Fruit fly (Drosophila melanogaster) whole organism, embryonic: Measurements from ENCODE around the gene kat80.

Source experiments
- B-H2 ChIP-seq: fragments of 200-800 bp; sonication (Bioruptor generic); optimal IDR thresholded peaks from 2 replicates; lab custom pipeline; 2018; ENCODE audit warnings: missing biosample characterization, mild to moderate bottlenecking, missing genetic modification characterization
- CG10366 ChIP-seq: fragments of 200-800 bp; sonication (Bioruptor generic); IDR thresholded peaks from 2 replicates; pipeline ENCODE4 v1.3.6; 2022; ENCODE audit warnings: missing biosample characterization, missing genetic modification characterization
- CG10462 ChIP-seq: fragments of 200-800 bp; sonication (Bioruptor generic); optimal IDR thresholded peaks from 2 replicates; lab custom pipeline; 2016; ENCODE audit warnings: missing biosample characterization, missing genetic modification characterization
- CG11085 ChIP-seq: fragments of 200-800 bp; sonication (Bioruptor generic); IDR thresholded peaks from 2 replicates; pipeline ENCODE4 v1.3.6; 2022; ENCODE audit warnings: missing biosample characterization, missing genetic modification characterization
- CG11093 ChIP-seq: fragments of 200-800 bp; sonication (Bioruptor generic); IDR thresholded peaks from 3 replicates; pipeline ENCODE4 v1.3.6; 2022; ENCODE audit warnings: missing biosample characterization, missing genetic modification characterization
- CG11247 ChIP-seq: fragments of 200-800 bp; sonication (Bioruptor generic); IDR thresholded peaks from 2 replicates; pipeline ENCODE4 v1.3.6; 2022; ENCODE audit warnings: missing biosample characterization, missing genetic modification characterization
- CG12155 ChIP-seq: fragments of 200-800 bp; sonication (Bioruptor generic); optimal IDR thresholded peaks from 3 replicates; lab custom pipeline; 2016; ENCODE audit warnings: missing biosample characterization, missing genetic modification characterization
- CG14050 ChIP-seq: fragments of 200-800 bp; sonication (Bioruptor generic); IDR thresholded peaks from 3 replicates; pipeline ENCODE4 v1.3.6; 2022; ENCODE audit warnings: missing biosample characterization, missing genetic modification characterization
- CG14860 ChIP-seq: fragments of 200-800 bp; sonication (Bioruptor generic); IDR thresholded peaks from 3 replicates; pipeline ENCODE4 v1.3.6; 2022; ENCODE audit warnings: missing biosample characterization, missing genetic modification characterization; ENCODE audit not compliant: partially characterized antibody
- CG17186 ChIP-seq: fragments of 200-800 bp; sonication (Bioruptor generic); optimal IDR thresholded peaks from 3 replicates; lab custom pipeline; 2017; ENCODE audit warnings: missing biosample characterization, missing genetic modification reagents, missing genetic modification characterization
- CG17385 ChIP-seq: fragments of 200-800 bp; sonication (Bioruptor generic); optimal IDR thresholded peaks from 3 replicates; lab custom pipeline; 2018; ENCODE audit warnings: missing biosample characterization, mild to moderate bottlenecking, missing genetic modification characterization
- CG17829 ChIP-seq: fragments of 200-800 bp; optimal IDR thresholded peaks from 2 replicates; lab custom pipeline; 2019; ENCODE audit warnings: missing biosample characterization, mild to moderate bottlenecking, missing genetic modification characterization, moderate library complexity
- CG18764 ChIP-seq: fragments of 200-800 bp; sonication (Bioruptor generic); optimal IDR thresholded peaks from 3 replicates; lab custom pipeline; 2016; ENCODE audit warnings: missing biosample characterization, missing genetic modification characterization
- CG34224 ChIP-seq: fragments of 200-800 bp; sonication (Bioruptor generic); IDR thresholded peaks from 3 replicates; pipeline ENCODE4 v1.3.6; 2022; ENCODE audit warnings: missing biosample characterization, missing genetic modification characterization; ENCODE audit not compliant: partially characterized antibody
- CG6254 ChIP-seq: fragments of 200-800 bp; sonication (Bioruptor generic); optimal IDR thresholded peaks from 3 replicates; lab custom pipeline; 2017; ENCODE audit warnings: mild to moderate bottlenecking, missing biosample characterization, missing genetic modification reagents, missing genetic modification characterization
- CG6854 ChIP-seq: fragments of 200-800 bp; sonication (Bioruptor generic); optimal IDR thresholded peaks from 3 replicates; lab custom pipeline; 2017; ENCODE audit warnings: missing biosample characterization, mild to moderate bottlenecking, missing genetic modification characterization
- CG7928 ChIP-seq: fragments of 200-800 bp; sonication (Bioruptor generic); optimal IDR thresholded peaks from 2 replicates; lab custom pipeline; 2017; ENCODE audit warnings: missing biosample characterization, mild to moderate bottlenecking, missing genetic modification characterization
- CG8944 ChIP-seq: fragments of 200-800 bp; sonication (Bioruptor generic); optimal IDR thresholded peaks from 3 replicates; lab custom pipeline; 2016; ENCODE audit warnings: missing biosample characterization, missing genetic modification characterization
- CG9932 ChIP-seq: fragments of 200-800 bp; sonication (Bioruptor generic); IDR thresholded peaks from 2 replicates; pipeline ENCODE4 v1.3.6; 2022; ENCODE audit warnings: missing biosample characterization, missing genetic modification characterization
- CrebB ChIP-seq: fragments of 200-800 bp; sonication (Bioruptor generic); optimal IDR thresholded peaks from 3 replicates; lab custom pipeline; 2018; ENCODE audit warnings: missing biosample characterization, mild to moderate bottlenecking, missing genetic modification characterization
- Dip2 ChIP-seq: fragments of 200-800 bp; sonication (Bioruptor generic); IDR thresholded peaks from 2 replicates; pipeline ENCODE4 v1.3.6; 2022; ENCODE audit warnings: missing biosample characterization, missing genetic modification characterization
- Dp ChIP-seq: fragments of 200-800 bp; sonication (Bioruptor generic); optimal IDR thresholded peaks from 2 replicates; lab custom pipeline; 2018; ENCODE audit warnings: missing biosample characterization, mild to moderate bottlenecking, missing genetic modification characterization, moderate library complexity
- Gug ChIP-seq: fragments of 200-800 bp; sonication (Bioruptor generic); IDR thresholded peaks from 4 replicates; pipeline ENCODE4 v1.3.6; 2022; ENCODE audit warnings: missing biosample characterization, missing genetic modification characterization
- Lim3 ChIP-seq: fragments of 200-800 bp; sonication (Bioruptor generic); IDR thresholded peaks from 2 replicates; pipeline ENCODE4 v1.3.6; 2022; ENCODE audit warnings: missing biosample characterization, missing genetic modification characterization
- MBD-R2 ChIP-seq: fragments of 200-800 bp; sonication (Bioruptor generic); IDR thresholded peaks from 2 replicates; pipeline ENCODE4 v1.3.6; 2022; ENCODE audit warnings: missing biosample characterization, missing genetic modification characterization
- Mrtf ChIP-seq: fragments of 200-800 bp; sonication (Bioruptor generic); IDR thresholded peaks from 3 replicates; pipeline ENCODE4 v1.3.6; 2022; ENCODE audit warnings: missing biosample characterization, missing genetic modification characterization
- Ravus ChIP-seq: fragments of 200-800 bp; sonication (Bioruptor generic); IDR thresholded peaks from 2 replicates; pipeline ENCODE4 v1.3.6; 2022; ENCODE audit warnings: missing biosample characterization, missing genetic modification characterization
- Rx ChIP-seq: fragments of 200-800 bp; sonication (Bioruptor generic); IDR thresholded peaks from 2 replicates; pipeline ENCODE4 v1.3.6; 2022; ENCODE audit warnings: missing biosample characterization, missing genetic modification characterization
- Tbp ChIP-seq: fragments of >200 bp; optimal IDR thresholded peaks from 2 replicates; lab custom pipeline; 2018; ENCODE audit warnings: missing biosample characterization, missing genetic modification characterization
- amos ChIP-seq: fragments of 200-800 bp; sonication (Bioruptor generic); IDR thresholded peaks from 2 replicates; pipeline ENCODE4 v1.3.6; 2022; ENCODE audit warnings: missing biosample characterization, missing genetic modification characterization; ENCODE audit not compliant: partially characterized antibody
- aop ChIP-seq: fragments of 200-800 bp; sonication (Bioruptor generic); IDR thresholded peaks from 2 replicates; pipeline ENCODE4 v1.3.6; 2022; ENCODE audit warnings: missing biosample characterization, missing genetic modification characterization
- bbx ChIP-seq: fragments of 200-800 bp; sonication (Bioruptor generic); IDR thresholded peaks from 2 replicates; pipeline ENCODE4 v1.3.6; 2022; ENCODE audit warnings: missing biosample characterization, missing genetic modification characterization; ENCODE audit not compliant: partially characterized antibody
- chif ChIP-seq, 2 experiments: fragments of 200-800 bp; sonication (Bioruptor generic); optimal IDR thresholded peaks; 3 replicates each; lab custom pipeline; 2016; ENCODE audit warnings: missing biosample characterization in 2 of 2, missing genetic modification characterization in 2 of 2
- chm ChIP-seq: fragments of 200-800 bp; sonication (Bioruptor generic); IDR thresholded peaks from 2 replicates; pipeline ENCODE4 v1.3.6; 2022; ENCODE audit warnings: missing biosample characterization, missing genetic modification characterization
- croc ChIP-seq: fragments of 200-800 bp; sonication (Bioruptor generic); conservative IDR thresholded peaks from 3 replicates; pipeline ENCODE4 v1.3.6; 2022; ENCODE audit warnings: missing biosample characterization, missing genetic modification characterization
- danr ChIP-seq: fragments of 200-800 bp; sonication (Bioruptor generic); IDR thresholded peaks from 2 replicates; pipeline ENCODE4 v1.3.6; 2022; ENCODE audit warnings: missing biosample characterization, missing genetic modification characterization
- dpn ChIP-seq, 2 experiments: fragments of 200-800 bp; sonication (Bioruptor generic); optimal IDR thresholded peaks; 3 replicates each; lab custom pipeline; 2016; ENCODE audit warnings: missing biosample characterization in 2 of 2, missing genetic modification characterization in 2 of 2
- fd3F ChIP-seq: fragments of 200-800 bp; sonication (Bioruptor generic); optimal IDR thresholded peaks from 2 replicates; lab custom pipeline; 2018; ENCODE audit warnings: missing biosample characterization, mild to moderate bottlenecking, missing genetic modification characterization, moderate library complexity
- fu2 ChIP-seq: fragments of 200-800 bp; sonication (Bioruptor generic); optimal IDR thresholded peaks from 2 replicates; lab custom pipeline; 2016; ENCODE audit warnings: missing biosample characterization, missing genetic modification characterization
- ham ChIP-seq: fragments of 200-800 bp; sonication (Bioruptor generic); IDR thresholded peaks from 2 replicates; pipeline ENCODE4 v1.3.6; 2022; ENCODE audit warnings: missing biosample characterization, missing genetic modification characterization
- her ChIP-seq: fragments of 200-800 bp; sonication (Bioruptor generic); optimal IDR thresholded peaks from 2 replicates; lab custom pipeline; 2016; ENCODE audit warnings: missing biosample characterization, missing genetic modification characterization
- jumu ChIP-seq: fragments of 200-800 bp; sonication (Bioruptor generic); optimal IDR thresholded peaks from 3 replicates; lab custom pipeline; 2016; ENCODE audit warnings: missing biosample characterization, missing genetic modification characterization
- klu ChIP-seq: fragments of 200-800 bp; sonication (Bioruptor generic); IDR thresholded peaks from 2 replicates; pipeline ENCODE4 v1.3.6; 2022; ENCODE audit warnings: missing biosample characterization, missing genetic modification characterization
- nom ChIP-seq: fragments of 200-800 bp; sonication (Bioruptor generic); optimal IDR thresholded peaks from 2 replicates; lab custom pipeline; 2017; ENCODE audit warnings: missing biosample characterization, missing genetic modification characterization, mild to moderate bottlenecking, moderate library complexity, missing genetic modification reagents
- pho ChIP-seq: fragments of 200-800 bp; sonication (Bioruptor generic); optimal IDR thresholded peaks from 2 replicates; lab custom pipeline; 2016; ENCODE audit warnings: missing biosample characterization, missing genetic modification characterization
- ro ChIP-seq: fragments of 200-800 bp; sonication (Bioruptor generic); IDR thresholded peaks from 2 replicates; pipeline ENCODE4 v1.3.6; 2022; ENCODE audit warnings: missing biosample characterization, missing genetic modification characterization
- salm ChIP-seq: fragments of 200-800 bp; sonication (Bioruptor generic); optimal IDR thresholded peaks from 2 replicates; lab custom pipeline; 2018; ENCODE audit warnings: missing biosample characterization, mild to moderate bottlenecking, missing genetic modification characterization
- sd ChIP-seq: fragments of 200-800 bp; sonication (Bioruptor generic); optimal IDR thresholded peaks from 3 replicates; lab custom pipeline; 2018; ENCODE audit warnings: missing biosample characterization, mild to moderate bottlenecking, missing genetic modification characterization, moderate library complexity
- slp2 ChIP-seq: fragments of 200-800 bp; sonication (Bioruptor generic); optimal IDR thresholded peaks from 2 replicates; lab custom pipeline; 2016; ENCODE audit warnings: missing biosample characterization, missing genetic modification characterization
- tx ChIP-seq: fragments of 200-800 bp; sonication (Bioruptor generic); optimal IDR thresholded peaks from 2 replicates; lab custom pipeline; 2016; ENCODE audit warnings: missing biosample characterization, missing genetic modification characterization
- vnd ChIP-seq: fragments of 200-800 bp; sonication (Bioruptor generic); IDR thresholded peaks from 3 replicates; pipeline ENCODE4 v1.3.6; 2022; ENCODE audit warnings: missing biosample characterization, missing genetic modification characterization; ENCODE audit not compliant: partially characterized antibody

kat80 gene

dm6 chrX:16263415-16263814 lies 12.6 kb downstream of the kat80 start (continued):
- TF ChIP-seq CG11085 (GFP tag; lab: Robert Waterston, UW): peak; percentile 66
- peak; percentile 77 for TF ChIP-seq CG17829 (tag; lab: Kevin White, UChicago)
- peak; percentile 13 for TF ChIP-seq pho
- TF ChIP-seq ham (GFP tag; lab: Robert Waterston, UW): no peak
- peak; percentile 57 for TF ChIP-seq B-H2 (GFP tag; lab: Kevin White, UChicago)
- TF ChIP-seq Dip2 (GFP tag; lab: Robert Waterston, UW): no peak
- peak; percentile 45; the same call in 1 of the 2 replicates for TF ChIP-seq Lim3 (GFP tag; lab: Robert Waterston, UW)
- TF ChIP-seq CG34224 (GFP tag; lab: Robert Waterston, UW): no peak
- TF ChIP-seq CG8944: peak; percentile 22
- TF ChIP-seq CG12155: peak; percentile 55
- peak; percentile 60 for TF ChIP-seq Rx
- TF ChIP-seq chif (GFP tag; optimal IDR thresholded peaks at IDR 0.05; lab: Kevin White, UChicago): peak; percentile 40 to 69
- no peak for TF ChIP-seq slp2 (GFP tag; lab: Kevin White, UChicago)
- TF ChIP-seq vnd (GFP tag; lab: Robert Waterston, UW): no peak
- TF ChIP-seq CG17186 (GFP tag; lab: Kevin White, UChicago): no peak
- TF ChIP-seq CG9932 (GFP tag; lab: Robert Waterston, UW): peak; percentile 65
- peak; percentile 70 for TF ChIP-seq chm (GFP tag; lab: Robert Waterston, UW)
- TF ChIP-seq MBD-R2 (GFP tag; lab: Robert Waterston, UW): peak; percentile 51; the same call in 1 of the 2 replicates
- TF ChIP-seq CG10366 (GFP tag; lab: Robert Waterston, UW): peak; percentile 76
- TF ChIP-seq CG10462 (GFP tag; lab: Kevin White, UChicago): peak; percentile 63
- TF ChIP-seq salm (tag; lab: Kevin White, UChicago): peak; percentile 65
- TF ChIP-seq nom (GFP tag; lab: Kevin White, UChicago): peak; percentile 7
- TF ChIP-seq her: no peak
- peak; percentile 62; the same call in 1 of the 3 replicates for TF ChIP-seq CG11093
- peak; percentile 42 for TF ChIP-seq Ravus (GFP tag; lab: Robert Waterston, UW)
- TF ChIP-seq amos: no peak
- no peak for TF ChIP-seq CG14860
- no peak for TF ChIP-seq bbx (GFP tag; lab: Robert Waterston, UW)
- no peak for TF ChIP-seq tx
- peak; percentile 42; the same call in 1 of the 2 replicates for TF ChIP-seq CG11247 (GFP tag; lab: Robert Waterston, UW)
- peak; percentile 39; the same call in 1 of the 2 replicates for TF ChIP-seq danr (GFP tag; lab: Robert Waterston, UW)
- peak; percentile 67 for TF ChIP-seq croc
- TF ChIP-seq CG6254: peak; percentile 72
- peak; percentile 67 for TF ChIP-seq CG18764
- peak; percentile 24 to 72 for TF ChIP-seq dpn (GFP tag; optimal IDR thresholded peaks at IDR 0.05; lab: Kevin White, UChicago)
- peak; percentile 61 for TF ChIP-seq CrebB (tag; lab: Kevin White, UChicago)
- no peak for TF ChIP-seq CG7928 (GFP tag; lab: Kevin White, UChicago)
- peak; percentile 66 for TF ChIP-seq klu (GFP tag; lab: Robert Waterston, UW)
- TF ChIP-seq ro (GFP tag; lab: Robert Waterston, UW): peak; percentile 52; the same call in 1 of the 2 replicates
- TF ChIP-seq Gug (GFP tag; lab: Robert Waterston, UW): peak; percentile 57; the same call in 2 of the 4 replicates
- TF ChIP-seq Tbp: no peak
- no peak for TF ChIP-seq aop (GFP tag; lab: Robert Waterston, UW)
- peak; percentile 23 for TF ChIP-seq sd (tag; lab: Kevin White, UChicago)
- TF ChIP-seq Dp: no peak
- peak; percentile 63; the same call in 1 of the 3 replicates for TF ChIP-seq Mrtf (GFP tag; lab: Robert Waterston, UW)
- peak; percentile 22 for TF ChIP-seq fu2 (GFP tag; lab: Kevin White, UChicago)
- TF ChIP-seq fd3F: peak; percentile 71
- peak; percentile 63 for TF ChIP-seq CG6854 (GFP tag; lab: Kevin White, UChicago)
- peak; percentile 41 for TF ChIP-seq jumu
- TF ChIP-seq CG14050 (GFP tag; lab: Robert Waterston, UW): peak; percentile 68
- peak; percentile 72 for TF ChIP-seq CG17385
